Fruit fly (Drosophila melanogaster) whole organism, embryonic: ENCODE data around the gene sdk.

Experiments used
- CG10147 ChIP-seq: fragments of 200-800 bp; sonication (Bioruptor generic); optimal IDR thresholded peaks from 2 replicates; lab custom pipeline; 2019; ENCODE audit warnings: missing biosample characterization, mild to moderate bottlenecking, missing genetic modification characterization, moderate library complexity
- CG10321 ChIP-seq: fragments of 200-800 bp; sonication (Bioruptor generic); IDR thresholded peaks from 2 replicates; pipeline ENCODE4 v1.3.6; 2022; ENCODE audit warnings: missing biosample characterization, missing genetic modification characterization
- CG11247 ChIP-seq: fragments of 200-800 bp; sonication (Bioruptor generic); IDR thresholded peaks from 2 replicates; pipeline ENCODE4 v1.3.6; 2022; ENCODE audit warnings: missing biosample characterization, missing genetic modification characterization
- CG1233 ChIP-seq: fragments of 200-800 bp; sonication (Bioruptor generic); optimal IDR thresholded peaks from 4 replicates; lab custom pipeline; 2018; ENCODE audit warnings: missing biosample characterization, mild to moderate bottlenecking, missing genetic modification characterization
- CG12391 ChIP-seq: fragments of 200-800 bp; sonication (Bioruptor generic); optimal IDR thresholded peaks from 3 replicates; lab custom pipeline; 2018; ENCODE audit warnings: missing biosample characterization, mild to moderate bottlenecking, missing genetic modification characterization, moderate library complexity
- CG12942 ChIP-seq: fragments of 200-800 bp; sonication (Bioruptor generic); optimal IDR thresholded peaks from 3 replicates; lab custom pipeline; 2016; ENCODE audit warnings: missing biosample characterization, missing genetic modification characterization
- CG14050 ChIP-seq: fragments of 200-800 bp; sonication (Bioruptor generic); IDR thresholded peaks from 3 replicates; pipeline ENCODE4 v1.3.6; 2022; ENCODE audit warnings: missing biosample characterization, missing genetic modification characterization
- CG14860 ChIP-seq: fragments of 200-800 bp; sonication (Bioruptor generic); IDR thresholded peaks from 3 replicates; pipeline ENCODE4 v1.3.6; 2022; ENCODE audit warnings: missing biosample characterization, missing genetic modification characterization; ENCODE audit not compliant: partially characterized antibody
- CG15514 ChIP-seq: fragments of 200-800 bp; sonication (Bioruptor generic); optimal IDR thresholded peaks from 3 replicates; lab custom pipeline; 2017; ENCODE audit warnings: missing biosample characterization, missing genetic modification characterization, mild to moderate bottlenecking, moderate library complexity, missing genetic modification reagents
- CG15601 ChIP-seq: fragments of 200-800 bp; sonication (Bioruptor generic); optimal IDR thresholded peaks from 3 replicates; lab custom pipeline; 2019; ENCODE audit warnings: missing biosample characterization, mild to moderate bottlenecking, missing genetic modification characterization, moderate library complexity
- CG1603 ChIP-seq: fragments of 200-800 bp; sonication (Bioruptor generic); optimal IDR thresholded peaks from 2 replicates; lab custom pipeline; 2019; ENCODE audit warnings: missing biosample characterization, mild to moderate bottlenecking, missing genetic modification characterization, moderate library complexity
- CG18262 ChIP-seq: fragments of 200-800 bp; optimal IDR thresholded peaks from 3 replicates; lab custom pipeline; 2019; ENCODE audit warnings: missing biosample characterization, mild to moderate bottlenecking, missing genetic modification characterization, moderate library complexity
- CG2678 ChIP-seq: fragments of 200-800 bp; sonication (Bioruptor generic); optimal IDR thresholded peaks from 3 replicates; lab custom pipeline; 2019; ENCODE audit warnings: missing biosample characterization, mild to moderate bottlenecking, missing genetic modification characterization, moderate library complexity
- CG2712 ChIP-seq: fragments of 200-800 bp; optimal IDR thresholded peaks from 3 replicates; lab custom pipeline; 2019; ENCODE audit warnings: missing biosample characterization, mild to moderate bottlenecking, missing genetic modification characterization, moderate library complexity
- CG3995 ChIP-seq: fragments of 200-800 bp; sonication (Bioruptor generic); optimal IDR thresholded peaks from 3 replicates; lab custom pipeline; 2016; ENCODE audit warnings: missing biosample characterization, missing genetic modification characterization
- CG4360 ChIP-seq: fragments of 200-800 bp; sonication (Bioruptor generic); IDR thresholded peaks from 2 replicates; pipeline ENCODE4 v1.3.6; 2022; ENCODE audit warnings: missing biosample characterization, missing genetic modification characterization
- CG4424 ChIP-seq: fragments of 200-800 bp; sonication (Bioruptor generic); optimal IDR thresholded peaks from 3 replicates; lab custom pipeline; 2016; ENCODE audit warnings: missing biosample characterization, missing genetic modification characterization
- CG6689 ChIP-seq: fragments of 200-800 bp; sonication (Bioruptor generic); IDR thresholded peaks from 2 replicates; pipeline ENCODE4 v1.3.6; 2022; ENCODE audit warnings: missing biosample characterization, missing genetic modification characterization
- CG7745 ChIP-seq: fragments of 200-800 bp; sonication (Bioruptor generic); optimal IDR thresholded peaks from 2 replicates; lab custom pipeline; 2018; ENCODE audit warnings: missing biosample characterization, mild to moderate bottlenecking, missing genetic modification characterization, moderate library complexity
- Fer2 ChIP-seq: fragments of 200-800 bp; sonication (Bioruptor generic); optimal IDR thresholded peaks from 2 replicates; lab custom pipeline; 2018; ENCODE audit warnings: missing biosample characterization, mild to moderate bottlenecking, missing genetic modification characterization, moderate library complexity
- Hand ChIP-seq: fragments of 200-800 bp; sonication (Bioruptor generic); optimal IDR thresholded peaks from 2 replicates; lab custom pipeline; 2017; ENCODE audit warnings: mild to moderate bottlenecking, missing biosample characterization, missing genetic modification reagents, missing genetic modification characterization
- Hr39 ChIP-seq: fragments of >200 bp; optimal IDR thresholded peaks from 2 replicates; lab custom pipeline; 2017
- Lhr ChIP-seq: fragments of 200-800 bp; sonication (Bioruptor generic); optimal IDR thresholded peaks from 3 replicates; lab custom pipeline; 2017; ENCODE audit warnings: mild to moderate bottlenecking, missing biosample characterization, missing genetic modification reagents, missing genetic modification characterization
- MBD-R2 ChIP-seq: fragments of 200-800 bp; sonication (Bioruptor generic); IDR thresholded peaks from 2 replicates; pipeline ENCODE4 v1.3.6; 2022; ENCODE audit warnings: missing biosample characterization, missing genetic modification characterization
- MESR4 ChIP-seq: fragments of 200-800 bp; sonication (Bioruptor generic); optimal IDR thresholded peaks from 2 replicates; lab custom pipeline; 2018; ENCODE audit warnings: missing biosample characterization, mild to moderate bottlenecking, missing genetic modification characterization, moderate library complexity
- Spps ChIP-seq: fragments of 200-800 bp; sonication (Bioruptor generic); optimal IDR thresholded peaks from 2 replicates; lab custom pipeline; 2018; ENCODE audit warnings: missing biosample characterization, mild to moderate bottlenecking, missing genetic modification characterization
- al ChIP-seq: fragments of 200-800 bp; sonication (Bioruptor generic); IDR thresholded peaks from 2 replicates; pipeline ENCODE4 v1.3.6; 2022; ENCODE audit warnings: missing biosample characterization, missing genetic modification characterization
- bbx ChIP-seq: fragments of 200-800 bp; sonication (Bioruptor generic); IDR thresholded peaks from 2 replicates; pipeline ENCODE4 v1.3.6; 2022; ENCODE audit warnings: missing biosample characterization, missing genetic modification characterization; ENCODE audit not compliant: partially characterized antibody
- bsh ChIP-seq, 2 experiments: fragments of 200-800 bp; sonication (Bioruptor generic); optimal IDR thresholded peaks; 2 replicates each; lab custom pipeline; 2017 to 2018; ENCODE audit warnings: mild to moderate bottlenecking in 2 of 2, missing biosample characterization in 2 of 2, missing genetic modification characterization in 2 of 2, moderate library complexity in 1 of 2
- en ChIP-seq: fragments of 200-800 bp; sonication (Bioruptor generic); optimal IDR thresholded peaks from 2 replicates; lab custom pipeline; 2016; ENCODE audit warnings: missing biosample characterization, missing genetic modification characterization
- eve ChIP-seq, 2 experiments: fragments of >200 bp; optimal IDR thresholded peaks; 2 replicates each; lab custom pipeline; 2017; ENCODE audit warnings: missing biosample characterization in 2 of 2, missing genetic modification characterization in 2 of 2
- ewg ChIP-seq: fragments of 200-800 bp; sonication (Bioruptor generic); optimal IDR thresholded peaks from 3 replicates; lab custom pipeline; 2017; ENCODE audit warnings: mild to moderate bottlenecking, missing biosample characterization, missing genetic modification reagents, missing genetic modification characterization
- exex ChIP-seq: fragments of 200-800 bp; sonication (Bioruptor generic); optimal IDR thresholded peaks from 4 replicates; lab custom pipeline; 2018; ENCODE audit warnings: missing biosample characterization, mild to moderate bottlenecking, missing genetic modification characterization, moderate library complexity
- hb ChIP-seq: fragments of 200-800 bp; sonication (Bioruptor generic); IDR thresholded peaks from 3 replicates; pipeline ENCODE4 v1.3.6; 2022; ENCODE audit warnings: missing biosample characterization, missing genetic modification characterization; ENCODE audit not compliant: partially characterized antibody
- hbn ChIP-seq: fragments of 200-800 bp; sonication (Bioruptor generic); IDR thresholded peaks from 2 replicates; pipeline ENCODE4 v1.3.6; 2022; ENCODE audit warnings: missing biosample characterization, missing genetic modification characterization; ENCODE audit not compliant: partially characterized antibody
- jing ChIP-seq: fragments of 200-800 bp; sonication (Bioruptor generic); optimal IDR thresholded peaks from 2 replicates; lab custom pipeline; 2018; ENCODE audit warnings: missing biosample characterization, mild to moderate bottlenecking, missing genetic modification characterization
- mam ChIP-seq: fragments of 200-800 bp; sonication (Bioruptor generic); optimal IDR thresholded peaks from 3 replicates; lab custom pipeline; 2016; ENCODE audit warnings: missing biosample characterization, missing genetic modification characterization
- nerfin-1 ChIP-seq: fragments of 200-800 bp; sonication (Bioruptor generic); optimal IDR thresholded peaks from 3 replicates; lab custom pipeline; 2019; ENCODE audit warnings: missing biosample characterization, mild to moderate bottlenecking, missing genetic modification characterization, moderate library complexity
- nmo ChIP-seq: fragments of 200-800 bp; sonication (Bioruptor generic); optimal IDR thresholded peaks from 2 replicates; lab custom pipeline; 2018; ENCODE audit warnings: missing biosample characterization, mild to moderate bottlenecking, missing genetic modification characterization, moderate library complexity
- pb ChIP-seq: fragments of 200-800 bp; sonication (Bioruptor generic); optimal IDR thresholded peaks from 3 replicates; lab custom pipeline; 2016; ENCODE audit warnings: missing biosample characterization, missing genetic modification characterization
- pfk ChIP-seq: fragments of 200-800 bp; sonication (Bioruptor generic); optimal IDR thresholded peaks from 2 replicates; lab custom pipeline; 2018; ENCODE audit warnings: missing biosample characterization, mild to moderate bottlenecking, missing genetic modification characterization, moderate library complexity
- pho ChIP-seq: fragments of 200-800 bp; sonication (Bioruptor generic); optimal IDR thresholded peaks from 2 replicates; lab custom pipeline; 2016; ENCODE audit warnings: missing biosample characterization, missing genetic modification characterization
- pum ChIP-seq: fragments of 200-800 bp; sonication (Bioruptor generic); optimal IDR thresholded peaks from 2 replicates; lab custom pipeline; 2016; ENCODE audit warnings: missing biosample characterization, missing genetic modification characterization
- row ChIP-seq: fragments of 200-800 bp; sonication (Bioruptor generic); IDR thresholded peaks from 3 replicates; pipeline ENCODE4 v1.3.6; 2022; ENCODE audit warnings: missing biosample characterization, missing genetic modification characterization
- scrt ChIP-seq: fragments of 200-800 bp; sonication (Bioruptor generic); optimal IDR thresholded peaks from 2 replicates; lab custom pipeline; 2018; ENCODE audit warnings: missing biosample characterization, mild to moderate bottlenecking, missing genetic modification characterization, moderate library complexity
- sd ChIP-seq: fragments of 200-800 bp; sonication (Bioruptor generic); optimal IDR thresholded peaks from 3 replicates; lab custom pipeline; 2018; ENCODE audit warnings: missing biosample characterization, mild to moderate bottlenecking, missing genetic modification characterization, moderate library complexity
- sima ChIP-seq: fragments of 200-800 bp; sonication (Bioruptor generic); optimal IDR thresholded peaks from 2 replicates; lab custom pipeline; 2016; ENCODE audit warnings: missing biosample characterization, missing genetic modification characterization
- sna ChIP-seq: fragments of 200-800 bp; sonication (Bioruptor generic); IDR thresholded peaks from 2 replicates; pipeline ENCODE4 v1.3.6; 2022; ENCODE audit warnings: missing biosample characterization, missing genetic modification characterization; ENCODE audit not compliant: partially characterized antibody
- sr ChIP-seq: fragments of 200-800 bp; sonication (Bioruptor generic); IDR thresholded peaks from 3 replicates; pipeline ENCODE4 v1.3.6; 2022; ENCODE audit warnings: missing biosample characterization, missing genetic modification characterization
- trh ChIP-seq: fragments of 200-800 bp; sonication (Bioruptor generic); optimal IDR thresholded peaks from 2 replicates; lab custom pipeline; 2016; ENCODE audit warnings: missing biosample characterization, missing genetic modification characterization

sdk gene

DNA sequence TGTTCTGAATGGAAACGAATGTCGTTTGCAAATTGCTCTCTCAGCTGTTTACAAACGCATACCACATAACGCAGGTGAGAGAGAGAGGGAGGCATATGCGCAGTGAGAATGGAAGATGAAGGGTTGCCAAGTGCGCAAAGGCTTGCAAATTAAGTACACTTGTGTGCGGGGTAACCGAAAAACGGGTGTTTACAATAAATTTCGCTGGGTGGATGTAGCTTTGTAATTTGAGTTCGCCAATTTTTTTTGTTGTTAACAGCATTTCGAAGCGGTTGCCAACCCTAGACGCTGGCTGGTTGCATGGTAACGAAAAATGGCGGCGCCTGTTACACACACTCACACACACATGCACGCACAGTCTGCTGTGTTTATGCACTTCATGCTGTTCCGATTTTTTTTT, 31.7 kb upstream of the sdk start (continued):
- TF ChIP-seq CG2678 (tag; lab: Kevin White, UChicago) (peak; percentile 96), CG10147 (GFP tag; lab: Kevin White, UChicago) (peak; percentile 86), Hand (GFP tag; lab: Kevin White, UChicago) (peak; percentile 88), sima (GFP tag; lab: Kevin White, UChicago) (peak; percentile 60), trh (peak; percentile 67), Hr39 (no peak), CG14050 (GFP tag; lab: Robert Waterston, UW) (peak; percentile 94), nmo (GFP tag; lab: Kevin White, UChicago) (peak; percentile 94), hbn (GFP tag; lab: Robert Waterston, UW) (no peak), MESR4 (GFP tag; lab: Kevin White, UChicago) (peak; percentile 55), CG15514 (GFP tag; lab: Kevin White, UChicago) (peak; percentile 91), hb (no peak), CG11247 (GFP tag; lab: Robert Waterston, UW) (peak; percentile 96), scrt (peak; percentile 92), CG4424 (GFP tag; lab: Kevin White, UChicago) (peak; percentile 94), Fer2 (peak; percentile 92), bsh (GFP tag; optimal IDR thresholded peaks at IDR 0.05; lab: Kevin White, UChicago) (peak; percentile 91 to 97), sna (no peak), sd (tag; lab: Kevin White, UChicago) (peak; percentile 85), al (GFP tag; lab: Robert Waterston, UW) (peak; percentile 92), eve (GFP tag; optimal IDR thresholded peaks at IDR 0.05; lab: Kevin White, UChicago) (no peak), CG4360 (peak; percentile 83), pho (GFP tag; lab: Kevin White, UChicago) (peak; percentile 88), CG1603 (tag; lab: Kevin White, UChicago) (peak; percentile 97), en (GFP tag; lab: Kevin White, UChicago) (peak; percentile 91), CG1233 (GFP tag; lab: Kevin White, UChicago) (peak; percentile 94), pfk (GFP tag; lab: Kevin White, UChicago) (peak; percentile 69), CG12391 (peak; percentile 94), ewg (GFP tag; lab: Kevin White, UChicago) (peak; percentile 96), CG18262 (tag; lab: Kevin White, UChicago) (peak; percentile 90), MBD-R2 (GFP tag; lab: Robert Waterston, UW) (peak; percentile 93), CG10321 (GFP tag; lab: Robert Waterston, UW) (peak; percentile 70), Spps (tag; lab: Kevin White, UChicago) (peak; percentile 81), bbx (GFP tag; lab: Robert Waterston, UW) (no peak; the same call in 1 of the 2 replicates), CG7745 (tag; lab: Kevin White, UChicago) (no peak), exex (peak; percentile 75), pum (GFP tag; lab: Kevin White, UChicago) (peak; percentile 91), CG3995 (GFP tag; lab: Kevin White, UChicago) (peak; percentile 79), CG15601 (tag; lab: Kevin White, UChicago) (peak; percentile 90), nerfin-1 (peak; percentile 94), pb (GFP tag; lab: Kevin White, UChicago) (peak; percentile 94), sr (peak; percentile 91; the same call in 2 of the 3 replicates), CG6689 (GFP tag; lab: Robert Waterston, UW) (peak; percentile 96), CG14860 (GFP tag; lab: Robert Waterston, UW) (no peak), Lhr (GFP tag; lab: Kevin White, UChicago) (peak; percentile 89), CG2712 (tag; lab: Kevin White, UChicago) (peak; percentile 91), row (GFP tag; lab: Robert Waterston, UW) (peak; percentile 97), CG12942 (peak; percentile 92), mam (GFP tag; lab: Kevin White, UChicago) (peak; percentile 94), jing (peak; percentile 92)
